Worm (Caenorhabditis elegans): ENCODE results near the gene csb-1.

Gene csb-1

DNA sequence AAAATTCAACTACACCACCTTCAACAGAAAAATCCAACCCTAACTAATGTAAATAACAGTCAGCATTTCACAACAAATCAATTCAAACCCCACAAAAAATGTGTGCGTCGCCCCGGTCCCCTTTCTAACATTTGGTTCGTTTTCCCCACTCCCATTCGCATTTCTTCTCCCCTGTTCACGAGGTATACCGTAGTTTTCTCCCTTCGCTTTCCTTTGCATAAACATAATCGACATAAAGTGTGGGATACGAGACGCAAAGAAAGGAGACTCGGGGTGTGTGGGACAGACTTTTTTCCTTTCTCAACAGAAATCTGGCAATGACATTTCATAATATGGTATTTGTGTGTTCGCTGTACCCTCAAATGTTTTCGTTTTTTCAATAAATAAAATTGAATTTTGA, 54.4 kb downstream of the csb-1 start:
- TF ChIP-seq aly-2 (tag; optimal IDR thresholded peaks at IDR 0.05), result no peak

Data from whole organism, L2 larva.